Worm (Caenorhabditis elegans): ENCODE measurements around the gene ins-12.

ce11 chrII:5582309-5582708 lies 27.9 kb downstream of the ins-12 start, which contains the start of gene T25E4.2:
- TF ChIP-seq nfya-1 (tag; optimal IDR thresholded peaks at IDR 0.05) = no peak
- TF ChIP-seq tbx-2 (tag; optimal IDR thresholded peaks at IDR 0.05) = no peak
- no peak for TF ChIP-seq ceh-6 (GFP tag; optimal IDR thresholded peaks at IDR 0.05)
- no peak for TF ChIP-seq unc-3 (GFP tag; conservative IDR thresholded peaks at IDR 0.05)
- TF ChIP-seq unc-3 (tag; optimal IDR thresholded peaks at IDR 0.05) = no peak
- no peak for TF ChIP-seq ama-1 (optimal IDR thresholded peaks at IDR 0.05)
- TF ChIP-seq nhr-11 (tag; optimal IDR thresholded peaks at IDR 0.05) = no peak
- no peak for TF ChIP-seq pag-3 (tag; optimal IDR thresholded peaks at IDR 0.05; ENCODE audit: borderline replicate concordance)
- no peak for TF ChIP-seq ref-2 (tag; optimal IDR thresholded peaks at IDR 0.05)
- no peak for TF ChIP-seq fkh-10 (GFP tag; optimal IDR thresholded peaks at IDR 0.05)
- no peak for TF ChIP-seq gmeb-2 (tag; optimal IDR thresholded peaks at IDR 0.05)
- no peak for TF ChIP-seq hlh-30 (tag; optimal IDR thresholded peaks at IDR 0.05; ENCODE audit: insufficient read depth)
- TF ChIP-seq eyg-1 (tag; optimal IDR thresholded peaks at IDR 0.05) = no peak
- no peak for TF ChIP-seq ceh-14 (tag; optimal IDR thresholded peaks at IDR 0.05)
- TF ChIP-seq ceh-9 (tag; optimal IDR thresholded peaks at IDR 0.05) = no peak

Data from whole organism, late embryonic.